Fruit fly (Drosophila melanogaster): ENCODE results near the gene CG10055.

DNA sequence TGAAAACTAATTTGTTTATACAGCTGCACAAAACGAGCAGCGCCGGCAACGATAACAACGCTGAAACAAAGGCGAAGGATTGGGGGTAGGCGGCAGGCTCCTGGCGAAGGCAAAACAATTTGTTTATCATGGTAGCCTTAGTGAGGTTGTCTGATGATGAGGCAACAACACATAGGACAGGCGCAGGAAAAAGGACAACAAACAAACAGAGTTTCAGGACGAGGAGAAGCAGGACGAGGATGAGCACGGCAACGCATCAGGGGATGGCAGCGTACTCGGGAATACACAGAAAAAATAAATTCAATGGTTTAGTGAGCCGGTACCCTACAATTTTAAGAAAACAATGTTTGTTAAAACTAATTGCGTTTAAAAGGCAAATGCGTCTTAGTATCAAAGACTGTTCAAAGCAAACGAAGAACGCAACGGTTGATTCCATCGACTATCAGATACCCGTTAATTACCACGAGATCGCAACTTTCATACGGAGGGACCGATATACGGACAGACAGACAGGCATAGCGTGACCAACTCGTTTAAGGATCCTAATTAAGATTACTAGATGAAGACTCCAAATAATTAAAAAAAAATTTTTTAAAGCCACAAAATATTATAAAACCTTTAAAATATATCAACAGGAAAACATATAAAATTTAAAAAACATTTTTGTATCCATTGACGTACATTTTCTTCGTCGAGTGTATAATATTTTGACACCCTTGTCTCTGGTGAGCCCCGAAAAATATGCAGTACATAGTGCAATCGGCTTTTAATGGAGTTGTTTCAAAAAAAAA lies 51.6 kb downstream of the CG10055 start:
- TF ChIP-seq D1 (tag; optimal IDR thresholded peaks at IDR 0.05) (no peak), Snoo (tag; optimal IDR thresholded peaks at IDR 0.05) (no peak), rn (GFP tag; IDR thresholded peaks at IDR 0.05) (no peak), CG15710 (tag; optimal IDR thresholded peaks at IDR 0.05) (no peak), CG13204 (GFP tag; optimal IDR thresholded peaks at IDR 0.05) (no peak), EcR (GFP tag; optimal IDR thresholded peaks at IDR 0.05) (no peak), CG8301 (tag; optimal IDR thresholded peaks at IDR 0.05) (no peak), CG4496 (GFP tag; IDR thresholded peaks at IDR 0.05) (no peak)

All from whole organism, pupa.